Worm (Caenorhabditis elegans) whole organism, L4/young adult: ENCODE data around the gene R07E3.7.

ENCODE experiments used
- W03F9.2 ChIP-seq: fragments of 150-350 bp; optimal IDR thresholded peaks from 2 replicates; lab custom pipeline; 2014; ENCODE audit warnings: missing biosample characterization, missing genetic modification characterization
- dao-5 ChIP-seq: sonication (generic microtip); optimal IDR thresholded peaks from 2 replicates; lab custom pipeline; 2016; ENCODE audit warnings: missing genotype, missing genetic modification characterization, moderate library complexity, missing compliant biosample characterization
- him-1 ChIP-seq: sonication (generic microtip); optimal IDR thresholded peaks from 2 replicates; lab custom pipeline; 2016; ENCODE audit warnings: missing genotype, missing genetic modification reagents, missing genetic modification characterization, missing compliant biosample characterization

The R07E3.7 gene

DNA sequence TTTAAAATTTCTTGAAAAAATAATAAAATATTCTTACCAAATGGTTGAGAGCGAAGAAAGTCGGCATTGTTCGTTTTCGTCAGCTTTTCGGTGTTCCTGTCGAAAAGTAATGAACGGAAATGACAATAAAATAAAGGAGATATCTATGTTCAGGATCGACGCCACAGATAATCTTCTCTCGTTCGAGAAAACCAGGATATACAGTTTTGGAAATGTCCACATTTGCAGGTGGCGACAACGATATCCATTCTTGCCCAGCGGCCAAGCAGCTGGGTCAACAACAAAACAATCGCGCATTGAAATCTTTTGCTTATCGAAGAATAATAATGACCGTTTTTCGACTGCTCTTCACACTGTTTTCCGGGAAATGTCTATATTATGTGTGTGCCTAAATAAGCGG lies at the start of gene R07E3.7:
Gene R07E3.7 (minus strand): TSS at position 101 of the 400 bp plus-strand sequence.
- TF ChIP-seq W03F9.2 (no peak), him-1 (tag; lab: Kevin White, UChicago) (no peak), dao-5 (tag; lab: Kevin White, UChicago) (no peak)

- TF ChIP-seq dao-5 (tag; lab: Kevin White, UChicago) (no peak), him-1 (tag; lab: Kevin White, UChicago) (no peak), W03F9.2 (no peak)
Observed at ce11 chrX:10404051-10404450, 48.5 kb upstream of the R07E3.7 start.

DNA sequence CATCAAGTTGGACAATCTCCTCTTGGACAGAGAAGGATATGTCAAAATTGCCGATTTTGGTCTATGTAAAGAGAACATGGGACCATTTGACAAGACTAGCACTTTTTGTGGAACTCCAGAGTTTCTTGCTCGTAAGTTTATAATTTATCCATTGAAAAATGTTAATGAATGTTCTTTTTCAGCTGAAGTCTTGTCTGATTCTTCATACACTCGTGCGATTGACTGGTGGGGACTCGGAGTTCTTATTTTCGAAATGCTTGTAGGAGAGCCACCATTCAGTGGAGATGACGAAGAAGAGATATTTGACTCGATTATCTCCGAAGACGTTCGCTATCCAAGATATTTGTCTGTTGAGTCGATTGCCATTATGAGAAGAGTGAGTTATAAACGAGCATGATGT lies 45.6 kb upstream of the R07E3.7 start:
- no peak for TF ChIP-seq W03F9.2
- no peak for TF ChIP-seq him-1 (tag; lab: Kevin White, UChicago)
- TF ChIP-seq dao-5 (tag; lab: Kevin White, UChicago) = no peak

DNA sequence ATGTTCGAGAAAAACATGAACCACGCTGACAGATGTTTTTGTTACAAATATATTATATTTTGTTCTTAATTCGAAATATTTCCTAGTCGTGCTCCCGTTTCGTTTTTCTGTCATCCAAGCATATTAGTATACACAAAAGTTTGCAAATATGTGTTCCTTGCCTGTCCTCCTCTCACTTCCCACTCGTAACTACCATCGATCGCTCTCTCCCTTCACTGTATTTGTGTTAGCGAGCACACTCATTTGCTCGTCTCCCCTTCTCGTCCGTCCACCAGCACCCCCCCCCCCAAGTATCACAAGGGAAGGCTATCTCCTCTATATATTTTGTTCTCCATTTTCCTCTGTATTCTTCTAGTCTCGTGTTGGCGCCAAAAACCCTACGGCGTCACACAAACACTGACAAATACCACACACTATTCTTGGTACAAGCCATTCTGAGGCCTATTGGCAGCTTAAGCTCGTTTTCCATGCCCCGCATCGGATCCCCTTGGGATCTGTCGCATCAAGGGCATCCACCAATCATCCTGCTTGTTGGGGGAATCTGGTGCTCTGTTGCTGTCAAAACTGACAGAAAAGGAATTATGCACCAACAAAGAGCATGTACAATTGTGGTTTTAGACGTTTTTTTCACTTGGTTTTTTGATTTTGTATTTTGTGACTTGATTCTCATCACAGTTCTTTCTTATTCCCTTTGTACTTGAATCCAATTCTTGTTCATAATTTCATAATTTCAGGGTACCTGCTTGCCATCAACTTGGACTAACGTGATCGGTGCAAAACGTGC lies 41.2 kb upstream of the R07E3.7 start, which contains the start of gene pkn-1:
Gene pkn-1 (plus strand): TSS at position 734 of the 784 bp plus-strand sequence.
- no peak for TF ChIP-seq W03F9.2
- TF ChIP-seq dao-5 (tag; lab: Kevin White, UChicago) = no peak
- no peak for TF ChIP-seq him-1 (tag; lab: Kevin White, UChicago)

ce11 chrX:10395668-10396067 lies 40.1 kb upstream of the R07E3.7 start:
- TF ChIP-seq W03F9.2 (no peak), him-1 (tag; lab: Kevin White, UChicago) (no peak), dao-5 (tag; lab: Kevin White, UChicago) (no peak)

- TF ChIP-seq W03F9.2 = no peak
- no peak for TF ChIP-seq him-1 (tag; lab: Kevin White, UChicago)
- TF ChIP-seq dao-5 (tag; lab: Kevin White, UChicago) = no peak
Observed at ce11 chrX:10395177-10395576, 39.6 kb upstream of the R07E3.7 start.

ce11 chrX:10394238-10394637 lies 38.7 kb upstream of the R07E3.7 start:
- TF ChIP-seq W03F9.2 (no peak), him-1 (tag; lab: Kevin White, UChicago) (no peak), dao-5 (tag; lab: Kevin White, UChicago) (no peak)

ce11 chrX:10393362-10393761 lies 37.8 kb upstream of the R07E3.7 start:
- TF ChIP-seq dao-5 (tag; lab: Kevin White, UChicago) (no peak), him-1 (tag; lab: Kevin White, UChicago) (no peak), W03F9.2 (no peak)

DNA sequence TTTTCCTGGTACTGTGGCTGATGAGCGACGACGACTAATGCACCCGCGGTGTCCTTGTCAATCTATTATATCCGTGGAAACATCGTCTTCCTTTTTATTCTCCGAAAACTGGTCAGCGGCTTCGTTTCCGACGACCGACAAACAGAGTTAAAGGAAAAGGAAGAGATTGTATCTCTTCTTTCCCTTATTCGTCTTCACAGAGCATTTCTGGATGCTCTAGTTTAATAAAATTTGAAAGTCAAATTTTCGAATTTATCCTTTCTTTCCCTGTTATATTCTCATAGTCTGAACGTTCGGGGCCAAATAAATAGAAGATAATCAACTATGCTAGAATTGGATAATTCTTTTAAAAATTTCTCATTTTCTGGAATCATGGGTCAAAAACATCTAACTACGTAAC lies 37.2 kb upstream of the R07E3.7 start:
- TF ChIP-seq W03F9.2 = no peak
- TF ChIP-seq him-1 (tag; lab: Kevin White, UChicago) = no peak
- no peak for TF ChIP-seq dao-5 (tag; lab: Kevin White, UChicago)

DNA sequence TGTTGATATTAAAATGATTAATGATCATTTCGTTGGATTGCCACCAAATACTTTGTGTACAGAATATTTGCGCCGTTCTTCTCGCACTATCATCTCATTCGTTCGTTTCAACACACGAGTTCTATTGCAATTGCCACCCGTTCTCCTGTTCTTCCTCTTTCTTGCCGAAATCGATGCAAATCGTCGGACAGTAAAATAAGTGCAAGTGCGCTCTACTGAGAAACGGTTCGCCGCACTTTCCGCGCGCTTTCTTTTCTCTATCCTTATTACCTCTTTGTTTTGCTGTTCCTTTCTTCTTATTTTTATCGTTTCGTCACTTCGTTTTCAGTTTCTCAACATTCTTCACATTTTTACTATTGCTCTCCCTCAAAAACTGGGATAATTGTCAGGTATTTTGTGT lies 35.6 kb upstream of the R07E3.7 start:
- TF ChIP-seq W03F9.2 (no peak), him-1 (tag; lab: Kevin White, UChicago) (no peak), dao-5 (tag; lab: Kevin White, UChicago) (no peak)

DNA sequence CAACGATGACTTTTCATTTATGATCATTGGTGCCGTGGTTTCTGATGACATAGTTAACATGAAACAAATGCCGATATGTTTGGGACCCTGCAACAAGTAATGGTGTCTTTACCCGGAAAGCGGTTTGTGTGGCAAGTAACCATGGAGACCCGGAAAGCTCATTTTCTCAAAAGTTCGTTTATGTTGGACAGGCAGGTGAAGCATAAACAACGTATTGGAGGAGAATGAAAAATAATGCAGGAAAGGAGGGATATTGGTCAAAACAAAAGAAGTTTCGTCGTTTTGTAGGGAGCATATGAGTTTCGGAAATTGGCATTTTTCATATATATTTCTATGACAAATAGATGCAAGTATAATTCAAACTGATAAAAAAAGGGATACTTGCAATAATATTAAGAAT lies 30.9 kb upstream of the R07E3.7 start, which contains the start of gene dyf-6:
Gene dyf-6 (minus strand): TSS at position 101 of the 400 bp plus-strand sequence.
- TF ChIP-seq dao-5 (tag; lab: Kevin White, UChicago) (no peak), W03F9.2 (no peak), him-1 (tag; lab: Kevin White, UChicago) (no peak)

DNA sequence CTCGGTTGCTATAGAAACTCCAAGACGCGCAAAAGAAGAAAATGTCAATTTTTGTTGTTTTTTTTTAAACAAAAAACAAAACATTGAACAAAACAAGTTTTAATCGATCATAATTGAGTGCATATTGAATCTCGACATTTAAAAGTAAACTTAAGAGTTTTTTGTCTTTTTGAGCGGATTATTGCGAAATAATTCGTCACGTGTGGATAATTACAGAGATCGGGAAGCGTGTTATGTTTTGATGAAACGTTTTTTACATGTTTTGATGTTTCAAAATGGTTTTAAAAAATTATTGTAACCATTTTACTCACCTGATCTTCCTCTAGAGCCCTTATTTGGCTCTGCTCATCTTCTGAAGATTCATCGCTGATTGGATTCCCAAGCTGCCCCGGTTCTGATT lies 30.5 kb upstream of the R07E3.7 start:
- no peak for TF ChIP-seq dao-5 (tag; lab: Kevin White, UChicago)
- TF ChIP-seq him-1 (tag; lab: Kevin White, UChicago) = no peak
- TF ChIP-seq W03F9.2 = no peak

DNA sequence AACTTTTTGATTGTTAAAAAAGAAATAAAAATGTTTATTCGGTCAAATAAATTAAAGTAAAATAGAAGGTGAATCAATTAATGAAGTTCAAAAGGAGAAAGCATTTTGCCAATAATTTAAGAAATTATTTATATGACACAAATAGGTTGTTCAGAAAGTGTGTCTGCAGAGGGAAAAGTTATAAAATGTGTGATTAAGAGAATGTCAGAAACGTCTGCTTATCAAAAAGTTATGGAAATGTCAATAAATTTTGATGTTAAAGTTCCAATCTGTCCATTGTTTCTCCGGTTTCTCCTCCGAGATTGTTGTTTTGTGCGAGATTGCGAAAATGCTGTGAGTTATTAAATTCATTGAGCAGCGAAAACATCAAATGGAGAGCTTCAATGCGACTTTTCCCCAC lies 24.1 kb upstream of the R07E3.7 start, which contains the start of gene rme-4:
Gene rme-4 (minus strand): TSS at position 168 of the 400 bp plus-strand sequence.
- TF ChIP-seq W03F9.2 (no peak), him-1 (tag; lab: Kevin White, UChicago) (no peak), dao-5 (tag; lab: Kevin White, UChicago) (no peak)

- TF ChIP-seq him-1 (tag; lab: Kevin White, UChicago) (peak; percentile 28), W03F9.2 (peak; percentile 81), dao-5 (tag; lab: Kevin White, UChicago) (no peak)
Observed at ce11 chrX:10377663-10378062, 22.1 kb upstream of the R07E3.7 start.
